Worm (Caenorhabditis elegans) whole organism, mixed stage, embryonic: ENCODE data around the gene T05A12.4.

Experiments
- cnd-1 ChIP-seq: fragments of 200-800 bp; sonication (Bioruptor generic); optimal IDR thresholded peaks from 2 replicates; lab custom pipeline; 2018; ENCODE audit warnings: mild to moderate bottlenecking, missing genetic modification characterization, missing compliant biosample characterization
- elt-3 ChIP-seq: fragments of 150-350 bp; optimal IDR thresholded peaks from 2 replicates; lab custom pipeline; 2014; ENCODE audit warnings: missing biosample characterization, missing genetic modification characterization
- lsy-2 ChIP-seq: fragments of 150-350 bp; optimal IDR thresholded peaks from 2 replicates; lab custom pipeline; 2014; ENCODE audit warnings: missing biosample characterization, missing genetic modification characterization
- mep-1 ChIP-seq: fragments of 150-350 bp; optimal IDR thresholded peaks from 2 replicates; lab custom pipeline; 2017; ENCODE audit warnings: missing biosample characterization, missing genetic modification reagents, missing genetic modification characterization, inconsistent platforms
- nhr-237 ChIP-seq: fragments of 150-350 bp; optimal IDR thresholded peaks from 2 replicates; lab custom pipeline; 2014; ENCODE audit warnings: missing biosample characterization, missing genetic modification characterization
- nhr-76 ChIP-seq: sonication (generic microtip); optimal IDR thresholded peaks from 2 replicates; lab custom pipeline; 2017; ENCODE audit warnings: missing biosample characterization, missing genetic modification characterization
- pha-4 ChIP-seq: fragments of 150-350 bp; optimal IDR thresholded peaks from 2 replicates; lab custom pipeline; 2018; ENCODE audit warnings: missing biosample characterization, missing genetic modification reagents, missing genetic modification characterization
- snpc-4 ChIP-seq: fragments of 150-350 bp; optimal IDR thresholded peaks from 2 replicates; lab custom pipeline; 2014; ENCODE audit warnings: missing biosample characterization, missing genetic modification characterization
- sptf-1 ChIP-seq: sonication (generic microtip); optimal IDR thresholded peaks from 2 replicates; lab custom pipeline; 2017; ENCODE audit warnings: mild to moderate bottlenecking, missing genetic modification characterization, moderate library complexity, missing compliant biosample characterization
- unc-39 ChIP-seq: fragments of 150-350 bp; optimal IDR thresholded peaks from 2 replicates; lab custom pipeline; 2014; ENCODE audit warnings: missing biosample characterization, missing genetic modification characterization
- zip-8 ChIP-seq: fragments of 150-350 bp; optimal IDR thresholded peaks from 2 replicates; lab custom pipeline; 2014; ENCODE audit warnings: missing biosample characterization, missing genetic modification characterization

- TF ChIP-seq nhr-76: no peak
- no peak for TF ChIP-seq mep-1
- TF ChIP-seq zip-8 (tag; lab: Kevin White, UChicago): no peak
- no peak for TF ChIP-seq sptf-1 (tag; lab: Kevin White, UChicago)
- no peak for TF ChIP-seq nhr-237
- TF ChIP-seq elt-3: no peak
- no peak for TF ChIP-seq cnd-1 (tag; lab: Kevin White, UChicago)
- TF ChIP-seq snpc-4 (tag; lab: Kevin White, UChicago): no peak
- TF ChIP-seq unc-39: no peak
- no peak for TF ChIP-seq lsy-2
- no peak for TF ChIP-seq pha-4 (tag; lab: Kevin White, UChicago)
Observed at ce11 chrIV:6920063-6920462, 32.3 kb downstream of the T05A12.4 start, which contains the start of gene T22D1.18.
